Worm (Caenorhabditis elegans): ENCODE data around the gene clec-218.

clec-218 gene

ce11 chrV:8348959-8349389, 41.2 kb downstream of the clec-218 start:
- TF ChIP-seq T26A5.8 (tag; optimal IDR thresholded peaks at IDR 0.05) (no peak), egl-18 (GFP tag; IDR thresholded peaks at IDR 0.05) (0 out of 2 replicates have a peak, but pooled peaks have one; percentile 9), madf-10 (tag; optimal IDR thresholded peaks at IDR 0.05) (peak; percentile 82), C06A6.2 (GFP tag; conservative IDR thresholded peaks at IDR 0.05) (0 out of 2 replicates have a peak, but pooled peaks have one; percentile 25), nhr-80 (tag; optimal IDR thresholded peaks at IDR 0.05) (peak; percentile 75), ceh-91 (GFP tag; IDR thresholded peaks at IDR 0.05) (peak; percentile 47), ztf-6 (GFP tag; IDR thresholded peaks at IDR 0.05) (no peak), somi-1 (GFP tag; optimal IDR thresholded peaks at IDR 0.05) (peak; percentile 17), ceh-100 (GFP tag; IDR thresholded peaks at IDR 0.05) (peak; percentile 66), ceh-58 (GFP tag; IDR thresholded peaks at IDR 0.05) (no peak), nhr-90 (tag; optimal IDR thresholded peaks at IDR 0.05) (peak; percentile 58), F57C9.4 (tag; optimal IDR thresholded peaks at IDR 0.05) (no peak), lsl-1 (GFP tag; optimal IDR thresholded peaks at IDR 0.05) (peak; percentile 81), snpc-4 (GFP tag; optimal IDR thresholded peaks at IDR 0.05) (peak; percentile 100), snpc-4 (tag; optimal IDR thresholded peaks at IDR 0.05) (peak; percentile 99 to 100 (median 100)), fkh-3 (tag; optimal IDR thresholded peaks at IDR 0.05) (no peak), ZK185.1 (tag; optimal IDR thresholded peaks at IDR 0.05; ENCODE audit: poor library complexity, severe bottlenecking) (peak; percentile 70), sdz-38 (tag; optimal IDR thresholded peaks at IDR 0.05) (peak; percentile 54), madf-3 (GFP tag; IDR thresholded peaks at IDR 0.05) (peak; percentile 67; the same call in 1 of the 2 replicates), sea-2 (GFP tag; IDR thresholded peaks at IDR 0.05) (no peak), B0261.1 (tag; optimal IDR thresholded peaks at IDR 0.05) (peak; percentile 42), die-1 (tag; optimal IDR thresholded peaks at IDR 0.05) (peak; percentile 55), ceh-40 (GFP tag; IDR thresholded peaks at IDR 0.05) (no peak), nhr-179 (tag; optimal IDR thresholded peaks at IDR 0.05) (peak; percentile 57), B0336.3 (GFP tag; IDR thresholded peaks at IDR 0.05) (peak; percentile 96), repo-1 (tag; optimal IDR thresholded peaks at IDR 0.05) (peak; percentile 85), ceh-79 (tag; optimal IDR thresholded peaks at IDR 0.05) (no peak), lin-26 (GFP tag; IDR thresholded peaks at IDR 0.05) (peak; percentile 54), ztf-18 (tag; optimal IDR thresholded peaks at IDR 0.05) (peak; percentile 88), lir-1 (GFP tag; conservative IDR thresholded peaks at IDR 0.05) (0 out of 2 replicates have a peak, but pooled peaks have one; percentile 10), xnd-1 (tag; optimal IDR thresholded peaks at IDR 0.05) (peak; percentile 79), ets-4 (GFP tag; optimal IDR thresholded peaks at IDR 0.05) (peak; percentile 34), Y56A3A.18 (GFP tag; IDR thresholded peaks at IDR 0.05) (peak; percentile 89), lin-35 (GFP tag; optimal IDR thresholded peaks at IDR 0.05) (peak in 2 of 3 experiments; percentile 16 to 80), dpl-1 (GFP tag; optimal IDR thresholded peaks at IDR 0.05) (peak; percentile 10), nhr-27 (tag; optimal IDR thresholded peaks at IDR 0.05) (no peak), let-607 (tag; optimal IDR thresholded peaks at IDR 0.05) (peak; percentile 43 to 59), T07F8.4 (tag; optimal IDR thresholded peaks at IDR 0.05) (peak; percentile 54), F55B11.4 (tag; optimal IDR thresholded peaks at IDR 0.05; ENCODE audit: borderline replicate concordance, insufficient read depth) (no peak), D2030.7 (GFP tag; IDR thresholded peaks at IDR 0.05) (peak; percentile 95), lin-40 (tag; optimal IDR thresholded peaks at IDR 0.05) (peak; percentile 81), gei-17 (GFP tag; optimal IDR thresholded peaks at IDR 0.05) (peak; percentile 65), F57A8.1 (GFP tag; optimal IDR thresholded peaks at IDR 0.05) (no peak), atf-7 (tag; optimal IDR thresholded peaks at IDR 0.05) (peak; percentile 65), F23B12.7 (tag; optimal IDR thresholded peaks at IDR 0.05; ENCODE audit: insufficient read depth) (peak; percentile 94), rcor-1 (GFP tag; IDR thresholded peaks at IDR 0.05) (peak; percentile 95), rec-8 (tag; optimal IDR thresholded peaks at IDR 0.05) (peak in 1 of 2 experiments; percentile 78), madf-8 (GFP tag; conservative IDR thresholded peaks at IDR 0.05) (peak; percentile 66)
